Fruit fly (Drosophila melanogaster) S2 (cell line): ENCODE data around the gene inaF-A.

Source experiments
- CG8478 ChIP-seq: fragments of >200 bp; optimal IDR thresholded peaks from 2 replicates; lab custom pipeline; 2018
- CTCF ChIP-seq, 2 experiments: fragments of >200 bp; optimal IDR thresholded peaks; 2 replicates each; lab custom pipeline; 2018

- TF ChIP-seq CG8478 (lab: Kevin White, UChicago) (no peak), CTCF (optimal IDR thresholded peaks at IDR 0.05; lab: Kevin White, UChicago) (no peak)
Observed at dm6 chrX:11684462-11684861, 49.2 kb downstream of the inaF-A start.
